Fruit fly (Drosophila melanogaster): ENCODE results near the gene crp.

crp gene

dm6 chr2L:16275809-16276178 is 11.7 kb downstream of the crp start (continued):
- no peak for TF ChIP-seq CrebB (tag; optimal IDR thresholded peaks at IDR 0.05)
- peak; percentile 13 for TF ChIP-seq Mad (GFP tag; optimal IDR thresholded peaks at IDR 0.05)
- peak; percentile 15 for TF ChIP-seq YL-1 (GFP tag; optimal IDR thresholded peaks at IDR 0.05)
- peak; percentile 30 for TF ChIP-seq HLH54F (GFP tag; optimal IDR thresholded peaks at IDR 0.05)
- no peak for TF ChIP-seq disco-r (GFP tag; optimal IDR thresholded peaks at IDR 0.05)
- peak; percentile 68 for TF ChIP-seq cwo (GFP tag; optimal IDR thresholded peaks at IDR 0.05)
- no peak for TF ChIP-seq CG3726 (GFP tag; IDR thresholded peaks at IDR 0.05)
- peak; percentile 55 for TF ChIP-seq seq (GFP tag; IDR thresholded peaks at IDR 0.05)
- TF ChIP-seq CG7357 (GFP tag; IDR thresholded peaks at IDR 0.05) = peak; percentile 29; the same call in 1 of the 3 replicates
- peak; percentile 51 for TF ChIP-seq CG8924 (tag; optimal IDR thresholded peaks at IDR 0.05)
- TF ChIP-seq prd (optimal IDR thresholded peaks at IDR 0.05) = no peak
- peak; percentile 45; the same call in 1 of the 3 replicates for TF ChIP-seq prd (GFP tag; IDR thresholded peaks at IDR 0.05)
- no peak for TF ChIP-seq kni (GFP tag; optimal IDR thresholded peaks at IDR 0.05)
- TF ChIP-seq CG1233 (GFP tag; optimal IDR thresholded peaks at IDR 0.05) = peak; percentile 35
- no peak for TF ChIP-seq dmrt11E (tag; optimal IDR thresholded peaks at IDR 0.05)
- no peak for TF ChIP-seq onecut (GFP tag; IDR thresholded peaks at IDR 0.05)
- TF ChIP-seq CG8765 (GFP tag; IDR thresholded peaks at IDR 0.05) = no peak
- TF ChIP-seq Xrp1 (GFP tag; IDR thresholded peaks at IDR 0.05) = peak; percentile 38; the same call in 1 of the 2 replicates
- TF ChIP-seq lmd (GFP tag; IDR thresholded peaks at IDR 0.05) = peak; percentile 51
- TF ChIP-seq NfI (GFP tag; optimal IDR thresholded peaks at IDR 0.05) = peak; percentile 42
- TF ChIP-seq CG3065 (GFP tag; optimal IDR thresholded peaks at IDR 0.05) = no peak
- no peak for TF ChIP-seq otp (GFP tag; IDR thresholded peaks at IDR 0.05)
- TF ChIP-seq phol (tag; optimal IDR thresholded peaks at IDR 0.05) = peak; percentile 63
- TF ChIP-seq CG4360 (GFP tag; IDR thresholded peaks at IDR 0.05) = peak; percentile 33; the same call in 1 of the 2 replicates
- TF ChIP-seq ssp (GFP tag; IDR thresholded peaks at IDR 0.05) = peak; percentile 18; the same call in 1 of the 2 replicates
- TF ChIP-seq trh (GFP tag; optimal IDR thresholded peaks at IDR 0.05) = no peak
- TF ChIP-seq sim (GFP tag; IDR thresholded peaks at IDR 0.05) = no peak
- TF ChIP-seq gt (GFP tag; IDR thresholded peaks at IDR 0.05) = no peak
- TF ChIP-seq chinmo (GFP tag; IDR thresholded peaks at IDR 0.05; ENCODE audit: partially characterized antibody) = no peak
- no peak for TF ChIP-seq CG7745 (tag; optimal IDR thresholded peaks at IDR 0.05)
- TF ChIP-seq wor (GFP tag; IDR thresholded peaks at IDR 0.05) = no peak
- TF ChIP-seq nerfin-2 (GFP tag; IDR thresholded peaks at IDR 0.05; ENCODE audit: partially characterized antibody) = no peak
- no peak for TF ChIP-seq CG6654 (GFP tag; optimal IDR thresholded peaks at IDR 0.05)
- no peak for TF ChIP-seq tx (GFP tag; optimal IDR thresholded peaks at IDR 0.05)
- no peak for TF ChIP-seq gcm (GFP tag; optimal IDR thresholded peaks at IDR 0.05)
- no peak for TF ChIP-seq Hmx (GFP tag; optimal IDR thresholded peaks at IDR 0.05)
- no peak for TF ChIP-seq E2f2 (GFP tag; IDR thresholded peaks at IDR 0.05)
- no peak for TF ChIP-seq Lhr (GFP tag; optimal IDR thresholded peaks at IDR 0.05)
- TF ChIP-seq CG14050 (GFP tag; IDR thresholded peaks at IDR 0.05) = no peak
- TF ChIP-seq run (tag; optimal IDR thresholded peaks at IDR 0.05) = no peak
- TF ChIP-seq D19B (GFP tag; optimal IDR thresholded peaks at IDR 0.05) = peak; percentile 36
- TF ChIP-seq CG30403 (GFP tag; optimal IDR thresholded peaks at IDR 0.05) = peak; percentile 35
- peak; percentile 38 for TF ChIP-seq fd96Cb (tag; optimal IDR thresholded peaks at IDR 0.05)
- peak; percentile 40 for TF ChIP-seq Asciz (GFP tag; optimal IDR thresholded peaks at IDR 0.05)
- TF ChIP-seq pan (optimal IDR thresholded peaks at IDR 0.05) = no peak
- peak in 1 of 2 experiments; percentile 58 for TF ChIP-seq pan (GFP tag; optimal IDR thresholded peaks at IDR 0.05 in 1 of 2, IDR thresholded peaks at IDR 0.05 in 1 of 2)
- TF ChIP-seq HLH4C (GFP tag; IDR thresholded peaks at IDR 0.05; ENCODE audit: partially characterized antibody) = no peak
- TF ChIP-seq Adf1 (GFP tag; IDR thresholded peaks at IDR 0.05) = no peak
- TF ChIP-seq ems (GFP tag; optimal IDR thresholded peaks at IDR 0.05) = peak; percentile 20
- no peak for TF ChIP-seq Gsc (GFP tag; IDR thresholded peaks at IDR 0.05)
- no peak for TF ChIP-seq sima (GFP tag; optimal IDR thresholded peaks at IDR 0.05)
- peak; percentile 29; the same call in 1 of the 3 replicates for TF ChIP-seq B-H1 (GFP tag; IDR thresholded peaks at IDR 0.05)

Measured in whole organism, embryonic.